Worm (Caenorhabditis elegans) whole organism, midembryonic: ENCODE results near the gene B0281.3.

Source experiments
- T22C8.4 ChIP-seq: fragments of 200-800 bp; sonication (Bioruptor generic); IDR thresholded peaks from 2 replicates; pipeline ENCODE4 v1.3.6; 2022; ENCODE audit warnings: missing genetic modification characterization, missing compliant biosample characterization
- cog-1 ChIP-seq: sonication (generic microtip); optimal IDR thresholded peaks from 2 replicates; lab custom pipeline; 2016; ENCODE audit warnings: missing genetic modification characterization, missing compliant biosample characterization
- flt-1 ChIP-seq: fragments of 200-800 bp; sonication (Bioruptor generic); IDR thresholded peaks from 2 replicates; pipeline ENCODE4 v1.3.6; 2022; ENCODE audit warnings: missing genetic modification characterization, missing compliant biosample characterization
- klf-2 ChIP-seq: fragments of 200-800 bp; sonication (Bioruptor generic); conservative IDR thresholded peaks from 2 replicates; pipeline ENCODE4 v1.3.6; 2022; ENCODE audit warnings: missing genetic modification reagents, missing genetic modification characterization, missing compliant biosample characterization
- med-1 ChIP-seq: sonication (generic microtip); optimal IDR thresholded peaks from 2 replicates; lab custom pipeline; 2017; ENCODE audit warnings: missing genetic modification characterization, mild to moderate bottlenecking, missing compliant biosample characterization, antibody characterized with exemption, missing genetic modification reagents; ENCODE audit not compliant: insufficient read depth
- ref-1 ChIP-seq: fragments of 200-800 bp; sonication (Bioruptor generic); conservative IDR thresholded peaks from 2 replicates; pipeline ENCODE4 v1.3.6; 2022; ENCODE audit warnings: missing genetic modification reagents, missing genetic modification characterization, missing compliant biosample characterization
- tab-1 ChIP-seq: fragments of 200-800 bp; sonication (Bioruptor generic); IDR thresholded peaks from 2 replicates; pipeline ENCODE4 v1.3.6; 2022; ENCODE audit warnings: missing genetic modification characterization, missing compliant biosample characterization
- ztf-23 ChIP-seq: fragments of 200-800 bp; sonication (Bioruptor generic); IDR thresholded peaks from 2 replicates; pipeline ENCODE4 v1.3.6; 2022; ENCODE audit warnings: missing genetic modification reagents, missing genetic modification characterization, missing compliant biosample characterization
- ztf-29 ChIP-seq: fragments of 200-800 bp; sonication (Bioruptor generic); IDR thresholded peaks from 2 replicates; pipeline ENCODE4 v1.3.6; 2022; ENCODE audit warnings: missing genetic modification reagents, missing genetic modification characterization, missing compliant biosample characterization

Gene B0281.3

ce11 chrII:2320097-2320496, 13.3 kb downstream of the B0281.3 start, which contains the start of gene ZK1240.3:
Gene ZK1240.3, plus strand, starts transcription at chrII:2320334.
- no peak for TF ChIP-seq med-1 (GFP tag; lab: Kevin White, UChicago)
- TF ChIP-seq T22C8.4 (GFP tag; lab: Robert Waterston, UW) = no peak
- no peak for TF ChIP-seq cog-1 (tag; lab: Kevin White, UChicago)
- TF ChIP-seq klf-2 (GFP tag; lab: Robert Waterston, UW) = no peak
- no peak for TF ChIP-seq ztf-29
- no peak for TF ChIP-seq ztf-23 (GFP tag; lab: Robert Waterston, UW)
- no peak for TF ChIP-seq flt-1 (GFP tag; lab: Robert Waterston, UW)
- no peak for TF ChIP-seq ref-1 (GFP tag; lab: Robert Waterston, UW)
- no peak for TF ChIP-seq tab-1 (GFP tag; lab: Robert Waterston, UW)

DNA sequence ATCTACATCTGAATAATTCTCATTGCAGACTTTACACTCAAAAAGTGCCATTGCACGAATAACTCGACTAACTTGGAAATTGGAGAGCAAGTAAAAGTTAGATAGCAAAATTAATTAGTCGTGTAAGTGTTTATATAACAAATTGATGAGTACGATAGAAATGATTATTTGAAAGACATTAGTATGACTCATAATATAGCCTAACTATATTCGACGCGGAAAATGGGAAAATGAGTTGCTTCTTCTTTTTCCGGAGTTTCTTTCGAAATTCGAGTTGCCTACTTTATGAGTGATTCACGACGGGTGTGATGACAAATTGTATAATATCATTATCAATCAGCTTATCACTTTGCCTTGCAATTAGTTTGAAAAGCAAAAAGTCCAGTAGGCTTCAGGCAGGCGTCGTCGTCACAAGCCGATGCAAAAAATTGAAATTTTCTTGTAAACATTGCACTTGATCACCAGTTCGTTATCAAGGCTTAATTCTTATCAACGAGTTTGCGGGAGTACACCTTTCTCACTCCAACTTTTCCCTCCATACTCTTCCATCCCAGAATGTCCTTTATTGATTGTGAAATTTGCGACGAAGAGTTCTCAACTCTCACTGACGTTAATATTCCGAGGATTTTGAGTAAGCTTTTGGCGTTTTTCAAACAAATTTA, 16.1 kb downstream of the B0281.3 start, which contains the start of the genes ZK1240.6 and ZK1240.2:
Gene ZK1240.6 (minus strand): TSS at position 51 of the 662 bp plus-strand sequence.
Gene ZK1240.2 (plus strand): TSS at position 520 of the 662 bp plus-strand sequence.
- no peak for TF ChIP-seq klf-2 (GFP tag; lab: Robert Waterston, UW)
- TF ChIP-seq ztf-23 (GFP tag; lab: Robert Waterston, UW) = no peak
- TF ChIP-seq tab-1 (GFP tag; lab: Robert Waterston, UW) = no peak
- no peak for TF ChIP-seq flt-1 (GFP tag; lab: Robert Waterston, UW)
- no peak for TF ChIP-seq T22C8.4 (GFP tag; lab: Robert Waterston, UW)
- no peak for TF ChIP-seq ztf-29
- TF ChIP-seq med-1 (GFP tag; lab: Kevin White, UChicago) = no peak
- TF ChIP-seq cog-1 (tag; lab: Kevin White, UChicago) = no peak
- TF ChIP-seq ref-1 (GFP tag; lab: Robert Waterston, UW) = no peak

ce11 chrII:2324956-2325355, 18.1 kb downstream of the B0281.3 start, which contains the start of gene ZK1240.11:
Gene ZK1240.11, plus strand, starts transcription at chrII:2325256.
- TF ChIP-seq ztf-29 (no peak), tab-1 (GFP tag; lab: Robert Waterston, UW) (no peak), ref-1 (GFP tag; lab: Robert Waterston, UW) (no peak), klf-2 (GFP tag; lab: Robert Waterston, UW) (no peak), med-1 (GFP tag; lab: Kevin White, UChicago) (no peak), T22C8.4 (GFP tag; lab: Robert Waterston, UW) (no peak), ztf-23 (GFP tag; lab: Robert Waterston, UW) (no peak), flt-1 (GFP tag; lab: Robert Waterston, UW) (no peak), cog-1 (tag; lab: Kevin White, UChicago) (no peak)

DNA sequence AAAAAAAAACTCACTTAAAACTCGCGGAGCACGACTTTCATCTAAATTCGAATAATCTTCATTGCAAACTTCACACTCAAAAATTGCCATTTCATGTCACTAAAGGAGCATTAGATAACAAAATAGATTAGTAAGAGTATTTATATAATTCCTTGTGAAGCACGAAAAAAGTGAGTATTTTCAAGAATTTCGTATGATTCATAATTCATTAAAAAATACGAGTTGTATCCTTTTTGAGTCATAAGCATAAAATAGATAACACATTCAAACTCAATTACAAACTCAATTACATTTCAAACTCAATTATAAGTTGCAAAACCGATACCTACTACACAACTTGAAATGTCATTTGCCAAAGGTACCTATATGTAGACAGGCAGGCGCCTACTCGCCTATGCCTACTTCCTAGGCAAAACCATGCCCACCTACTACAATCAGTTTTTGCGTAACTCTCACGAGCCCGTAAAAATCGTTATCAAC, 22.2 kb downstream of the B0281.3 start, which contains the start of the genes ZK1240.8 and ZK1240.1:
Gene ZK1240.8 (minus strand): TSS at position 101 of the 480 bp plus-strand sequence.
Gene ZK1240.1 (plus strand): TSS at position 430 of the 480 bp plus-strand sequence.
- no peak for TF ChIP-seq ztf-23 (GFP tag; lab: Robert Waterston, UW)

DNA sequence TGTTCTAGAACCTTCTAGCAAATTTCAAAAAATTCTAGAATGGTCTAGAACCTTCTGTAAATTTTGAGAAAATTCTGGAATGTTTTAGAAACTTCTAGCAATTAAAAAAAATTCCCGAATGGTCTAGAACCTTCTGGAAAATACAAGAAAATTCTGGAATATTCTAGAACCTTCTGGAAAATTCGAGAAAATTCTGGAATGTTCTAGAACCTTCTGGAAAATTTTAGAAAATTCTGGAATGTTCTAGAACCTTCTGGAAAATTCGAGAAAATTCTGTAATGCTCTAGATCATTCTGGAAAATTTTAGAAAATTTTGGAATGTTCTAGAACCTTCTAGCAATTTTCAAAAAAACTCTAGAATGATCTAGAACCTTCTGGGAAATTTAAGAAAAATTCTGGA, 23.6 kb downstream of the B0281.3 start:
- no peak for TF ChIP-seq ztf-29
- TF ChIP-seq cog-1 (tag; lab: Kevin White, UChicago) = no peak
- peak; percentile 63 for TF ChIP-seq flt-1 (GFP tag; lab: Robert Waterston, UW)

DNA sequence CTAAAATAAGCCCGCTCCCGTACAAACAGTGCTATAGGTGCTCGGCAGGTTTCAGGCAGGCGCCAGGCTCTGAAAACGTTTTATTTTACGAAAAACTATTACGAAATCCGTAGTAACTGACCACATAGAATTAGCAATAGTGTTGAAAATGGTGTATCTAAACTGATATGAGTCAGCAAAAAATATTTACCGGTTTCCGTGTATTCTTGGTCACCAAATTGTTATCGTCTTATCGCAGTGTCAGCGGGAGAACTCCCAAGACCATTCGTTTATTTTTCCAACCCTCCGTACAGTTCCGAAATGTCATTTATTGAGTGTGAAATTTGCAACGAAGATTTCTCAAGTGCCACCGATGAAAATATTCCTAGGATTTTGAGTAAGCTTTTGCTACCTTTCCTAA, 25.4 kb downstream of the B0281.3 start, which contains the start of gene F43C11.8:
Gene F43C11.8 (plus strand): TSS at position 301 of the 400 bp plus-strand sequence.
- TF ChIP-seq T22C8.4 (GFP tag; lab: Robert Waterston, UW) = no peak
- TF ChIP-seq tab-1 (GFP tag; lab: Robert Waterston, UW) = no peak
- no peak for TF ChIP-seq med-1 (GFP tag; lab: Kevin White, UChicago)
- no peak for TF ChIP-seq ztf-23 (GFP tag; lab: Robert Waterston, UW)
- no peak for TF ChIP-seq cog-1 (tag; lab: Kevin White, UChicago)
- no peak for TF ChIP-seq klf-2 (GFP tag; lab: Robert Waterston, UW)
- TF ChIP-seq ref-1 (GFP tag; lab: Robert Waterston, UW) = no peak
- TF ChIP-seq ztf-29 = no peak
- TF ChIP-seq flt-1 (GFP tag; lab: Robert Waterston, UW) = no peak

DNA sequence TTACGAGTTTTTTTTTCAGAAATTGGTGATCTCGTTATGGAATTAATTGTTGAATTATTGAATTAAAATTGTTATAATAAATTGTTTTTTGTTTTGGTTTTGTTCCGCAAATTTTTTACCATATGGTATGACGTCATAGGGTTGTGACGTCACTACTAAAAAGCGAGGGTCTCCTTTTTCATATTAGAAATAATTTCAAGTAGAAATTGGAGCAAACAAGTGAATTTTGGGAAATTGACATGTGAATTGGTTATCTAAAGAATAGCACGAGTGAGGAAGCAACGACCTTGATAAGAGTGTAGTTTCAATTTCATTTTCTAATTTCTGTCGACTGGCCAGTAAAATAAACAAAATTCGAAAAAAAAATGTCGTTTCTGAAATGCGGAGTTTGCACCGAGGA, 28.7 kb downstream of the B0281.3 start, which contains the start of gene F43C11.7:
Gene F43C11.7 (plus strand): TSS at position 326 of the 400 bp plus-strand sequence.
- TF ChIP-seq flt-1 (GFP tag; lab: Robert Waterston, UW) (no peak), cog-1 (tag; lab: Kevin White, UChicago) (no peak), T22C8.4 (GFP tag; lab: Robert Waterston, UW) (no peak), ref-1 (GFP tag; lab: Robert Waterston, UW) (no peak)

DNA sequence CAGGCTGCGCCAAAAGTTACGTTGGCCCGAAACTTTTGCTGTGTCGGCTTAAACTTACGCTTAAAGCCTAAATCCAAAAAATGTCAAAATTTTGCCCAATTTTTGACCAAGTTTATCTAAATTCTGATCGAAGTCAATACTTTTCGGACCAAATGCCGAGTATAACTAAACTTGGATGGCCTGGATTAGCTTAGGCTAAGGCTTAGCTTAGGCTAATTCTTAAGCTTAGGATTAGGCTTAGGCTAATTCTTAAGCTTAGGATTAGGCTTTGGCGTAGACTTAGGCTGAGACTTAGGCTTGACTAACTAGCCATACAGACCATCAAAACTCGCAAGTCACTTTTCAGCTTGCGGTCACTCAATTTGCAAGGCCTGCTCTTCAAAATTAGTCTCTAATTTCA, 29.3 kb downstream of the B0281.3 start:
- TF ChIP-seq klf-2 (GFP tag; lab: Robert Waterston, UW) (no peak), flt-1 (GFP tag; lab: Robert Waterston, UW) (no peak), ztf-29 (no peak), ref-1 (GFP tag; lab: Robert Waterston, UW) (no peak), tab-1 (GFP tag; lab: Robert Waterston, UW) (no peak), cog-1 (tag; lab: Kevin White, UChicago) (no peak), ztf-23 (GFP tag; lab: Robert Waterston, UW) (no peak), med-1 (GFP tag; lab: Kevin White, UChicago) (no peak), T22C8.4 (GFP tag; lab: Robert Waterston, UW) (no peak)

ce11 chrII:2340974-2341373, 34.1 kb downstream of the B0281.3 start:
- TF ChIP-seq ztf-23 (GFP tag; lab: Robert Waterston, UW) (no peak), flt-1 (GFP tag; lab: Robert Waterston, UW) (no peak), ztf-29 (no peak), ref-1 (GFP tag; lab: Robert Waterston, UW) (no peak), cog-1 (tag; lab: Kevin White, UChicago) (no peak), klf-2 (GFP tag; lab: Robert Waterston, UW) (no peak), tab-1 (GFP tag; lab: Robert Waterston, UW) (no peak), med-1 (GFP tag; lab: Kevin White, UChicago) (no peak)
